Worm (Caenorhabditis elegans): Measurements from ENCODE around the gene kbp-1.

- TF ChIP-seq pat-9 (tag; optimal IDR thresholded peaks at IDR 0.05) (no peak), nfya-1 (tag; optimal IDR thresholded peaks at IDR 0.05) (no peak)
These were observed 12.7 kb upstream of the kbp-1 start, which contains the start of gene zak-1 for ce11 chrIII:6856709-6857108.

All from whole organism, late embryonic.